Fruit fly (Drosophila melanogaster) whole organism, embryonic: ENCODE data around the gene Tsen54.

Experiments
- Ada2b ChIP-seq: fragments of 200-800 bp; sonication (Bioruptor generic); IDR thresholded peaks from 2 replicates; pipeline ENCODE4 v1.3.6; 2022; ENCODE audit warnings: missing biosample characterization, missing genetic modification characterization
- B-H1 ChIP-seq: fragments of 200-800 bp; sonication (Bioruptor generic); IDR thresholded peaks from 3 replicates; pipeline ENCODE4 v1.3.6; 2022; ENCODE audit warnings: missing biosample characterization, missing genetic modification characterization
- BEAF-32 ChIP-seq: fragments of 200-800 bp; sonication (Bioruptor generic); optimal IDR thresholded peaks from 3 replicates; lab custom pipeline; 2017; ENCODE audit warnings: missing biosample characterization, missing genetic modification characterization, mild to moderate bottlenecking, moderate library complexity, missing genetic modification reagents
- Bgb ChIP-seq: fragments of 200-800 bp; sonication (Bioruptor generic); IDR thresholded peaks from 2 replicates; pipeline ENCODE4 v1.3.6; 2022; ENCODE audit warnings: missing biosample characterization, missing genetic modification characterization; ENCODE audit not compliant: partially characterized antibody
- CG10366 ChIP-seq: fragments of 200-800 bp; sonication (Bioruptor generic); IDR thresholded peaks from 2 replicates; pipeline ENCODE4 v1.3.6; 2022; ENCODE audit warnings: missing biosample characterization, missing genetic modification characterization
- CG11456 ChIP-seq: fragments of 200-800 bp; sonication (Bioruptor generic); IDR thresholded peaks from 3 replicates; pipeline ENCODE4 v1.3.6; 2022; ENCODE audit warnings: missing biosample characterization, missing genetic modification characterization
- CG12942 ChIP-seq: fragments of 200-800 bp; sonication (Bioruptor generic); optimal IDR thresholded peaks from 3 replicates; lab custom pipeline; 2016; ENCODE audit warnings: missing biosample characterization, missing genetic modification characterization
- CG15011 ChIP-seq: fragments of 200-800 bp; sonication (Bioruptor generic); optimal IDR thresholded peaks from 3 replicates; lab custom pipeline; 2018; ENCODE audit warnings: missing biosample characterization, mild to moderate bottlenecking, missing genetic modification characterization
- CG15073 ChIP-seq: fragments of 200-800 bp; sonication (Bioruptor generic); optimal IDR thresholded peaks from 2 replicates; lab custom pipeline; 2016; ENCODE audit warnings: missing biosample characterization, missing genetic modification characterization
- CG15514 ChIP-seq: fragments of 200-800 bp; sonication (Bioruptor generic); optimal IDR thresholded peaks from 3 replicates; lab custom pipeline; 2017; ENCODE audit warnings: missing biosample characterization, missing genetic modification characterization, mild to moderate bottlenecking, moderate library complexity, missing genetic modification reagents
- CG17359 ChIP-seq: fragments of 200-800 bp; sonication (Bioruptor generic); optimal IDR thresholded peaks from 3 replicates; lab custom pipeline; 2018; ENCODE audit warnings: missing biosample characterization, mild to moderate bottlenecking, missing genetic modification characterization, moderate library complexity
- CG17385 ChIP-seq: fragments of 200-800 bp; sonication (Bioruptor generic); optimal IDR thresholded peaks from 3 replicates; lab custom pipeline; 2018; ENCODE audit warnings: missing biosample characterization, mild to moderate bottlenecking, missing genetic modification characterization
- CG31365 ChIP-seq: fragments of 200-800 bp; sonication (Bioruptor generic); optimal IDR thresholded peaks from 2 replicates; lab custom pipeline; 2018; ENCODE audit warnings: missing biosample characterization, mild to moderate bottlenecking, missing genetic modification characterization
- CG31441 ChIP-seq: fragments of 200-800 bp; sonication (Bioruptor generic); IDR thresholded peaks from 2 replicates; pipeline ENCODE4 v1.3.6; 2022; ENCODE audit warnings: missing biosample characterization, missing genetic modification characterization
- CG32532 ChIP-seq: fragments of 200-800 bp; sonication (Bioruptor generic); IDR thresholded peaks from 2 replicates; pipeline ENCODE4 v1.3.6; 2022; ENCODE audit warnings: missing biosample characterization, missing genetic modification characterization
- CG4360 ChIP-seq: fragments of 200-800 bp; sonication (Bioruptor generic); IDR thresholded peaks from 2 replicates; pipeline ENCODE4 v1.3.6; 2022; ENCODE audit warnings: missing biosample characterization, missing genetic modification characterization
- CG4424 ChIP-seq: fragments of 200-800 bp; sonication (Bioruptor generic); optimal IDR thresholded peaks from 3 replicates; lab custom pipeline; 2016; ENCODE audit warnings: missing biosample characterization, missing genetic modification characterization
- CG5245 ChIP-seq: fragments of 200-800 bp; sonication (Bioruptor generic); optimal IDR thresholded peaks from 3 replicates; lab custom pipeline; 2016; ENCODE audit warnings: missing biosample characterization, missing genetic modification characterization
- CG6765 ChIP-seq: fragments of 200-800 bp; sonication (Bioruptor generic); optimal IDR thresholded peaks from 3 replicates; lab custom pipeline; 2017; ENCODE audit warnings: missing biosample characterization, mild to moderate bottlenecking, missing genetic modification characterization
- CG6854 ChIP-seq: fragments of 200-800 bp; sonication (Bioruptor generic); optimal IDR thresholded peaks from 3 replicates; lab custom pipeline; 2017; ENCODE audit warnings: missing biosample characterization, mild to moderate bottlenecking, missing genetic modification characterization
- CG8359 ChIP-seq: fragments of 200-800 bp; sonication (Bioruptor generic); optimal IDR thresholded peaks from 2 replicates; lab custom pipeline; 2017; ENCODE audit warnings: missing biosample characterization, mild to moderate bottlenecking, missing genetic modification characterization, borderline replicate concordance
- CG9876 ChIP-seq: fragments of 200-800 bp; sonication (Bioruptor generic); optimal IDR thresholded peaks from 2 replicates; lab custom pipeline; 2016; ENCODE audit warnings: missing biosample characterization, missing genetic modification characterization
- Chrac-16 ChIP-seq: fragments of 200-800 bp; sonication (Bioruptor generic); optimal IDR thresholded peaks from 3 replicates; lab custom pipeline; 2016; ENCODE audit warnings: missing biosample characterization, missing genetic modification characterization
- CoRest ChIP-seq: fragments of 200-800 bp; sonication (Bioruptor generic); optimal IDR thresholded peaks from 3 replicates; lab custom pipeline; 2018; ENCODE audit warnings: missing biosample characterization, mild to moderate bottlenecking, missing genetic modification characterization, moderate library complexity
- Dad ChIP-seq: fragments of 200-800 bp; sonication (Bioruptor generic); optimal IDR thresholded peaks from 3 replicates; lab custom pipeline; 2016; ENCODE audit warnings: missing biosample characterization, missing genetic modification characterization
- Deaf1 ChIP-seq: fragments of 200-800 bp; optimal IDR thresholded peaks from 3 replicates; lab custom pipeline; 2019; ENCODE audit warnings: missing biosample characterization, mild to moderate bottlenecking, missing genetic modification characterization, moderate library complexity
- Dp ChIP-seq: fragments of 200-800 bp; sonication (Bioruptor generic); optimal IDR thresholded peaks from 2 replicates; lab custom pipeline; 2018; ENCODE audit warnings: missing biosample characterization, mild to moderate bottlenecking, missing genetic modification characterization, moderate library complexity
- E2f2 ChIP-seq: fragments of 200-800 bp; sonication (Bioruptor generic); IDR thresholded peaks from 2 replicates; pipeline ENCODE4 v1.3.6; 2022; ENCODE audit warnings: missing biosample characterization, missing genetic modification characterization
- Fer3 ChIP-seq: fragments of 200-800 bp; sonication (Bioruptor generic); optimal IDR thresholded peaks from 2 replicates; lab custom pipeline; 2018; ENCODE audit warnings: missing biosample characterization, mild to moderate bottlenecking, missing genetic modification characterization, moderate library complexity
- HmgZ ChIP-seq: fragments of 200-800 bp; sonication (Bioruptor generic); optimal IDR thresholded peaks from 2 replicates; lab custom pipeline; 2018; ENCODE audit warnings: missing biosample characterization, mild to moderate bottlenecking, missing genetic modification characterization
- Lhr ChIP-seq: fragments of 200-800 bp; sonication (Bioruptor generic); optimal IDR thresholded peaks from 3 replicates; lab custom pipeline; 2017; ENCODE audit warnings: mild to moderate bottlenecking, missing biosample characterization, missing genetic modification reagents, missing genetic modification characterization
- Myb ChIP-seq: fragments of 200-800 bp; sonication (Bioruptor generic); optimal IDR thresholded peaks from 2 replicates; lab custom pipeline; 2016; ENCODE audit warnings: missing biosample characterization, missing genetic modification characterization
- Optix ChIP-seq: fragments of 200-800 bp; sonication (Bioruptor generic); IDR thresholded peaks from 3 replicates; pipeline ENCODE4 v1.3.6; 2022; ENCODE audit warnings: missing biosample characterization, missing genetic modification characterization
- Sin3A ChIP-seq: fragments of >200 bp; optimal IDR thresholded peaks from 2 replicates; lab custom pipeline; 2018
- Sox100B ChIP-seq: fragments of 200-800 bp; sonication (Bioruptor generic); optimal IDR thresholded peaks from 3 replicates; lab custom pipeline; 2018; ENCODE audit warnings: missing biosample characterization, mild to moderate bottlenecking, missing genetic modification characterization
- Sox102F ChIP-seq: fragments of 200-800 bp; sonication (Bioruptor generic); optimal IDR thresholded peaks from 2 replicates; lab custom pipeline; 2018; ENCODE audit warnings: missing biosample characterization, mild to moderate bottlenecking, missing genetic modification characterization, moderate library complexity
- Ssrp ChIP-seq: fragments of 200-800 bp; sonication (Bioruptor generic); optimal IDR thresholded peaks from 2 replicates; lab custom pipeline; 2018; ENCODE audit warnings: missing biosample characterization, mild to moderate bottlenecking, missing genetic modification characterization, moderate library complexity
- TFAM ChIP-seq: fragments of 200-800 bp; sonication (Bioruptor generic); optimal IDR thresholded peaks from 2 replicates; lab custom pipeline; 2017; ENCODE audit warnings: missing biosample characterization, missing genetic modification characterization, inconsistent platforms
- Taf1 ChIP-seq: fragments of 200-800 bp; sonication (Bioruptor generic); IDR thresholded peaks from 2 replicates; pipeline ENCODE4 v1.3.6; 2022; ENCODE audit warnings: missing biosample characterization, missing genetic modification characterization
- abd-A ChIP-seq: fragments of 200-800 bp; sonication (Bioruptor generic); optimal IDR thresholded peaks from 3 replicates; lab custom pipeline; 2019; ENCODE audit warnings: missing biosample characterization, mild to moderate bottlenecking, missing genetic modification characterization, moderate library complexity
- ara ChIP-seq: fragments of 200-800 bp; sonication (Bioruptor generic); IDR thresholded peaks from 2 replicates; pipeline ENCODE4 v1.3.6; 2022; ENCODE audit warnings: missing biosample characterization, missing genetic modification characterization
- gro ChIP-seq: fragments of 200-800 bp; sonication (Bioruptor generic); optimal IDR thresholded peaks from 2 replicates; lab custom pipeline; 2016; ENCODE audit warnings: missing biosample characterization, missing genetic modification characterization
- jing ChIP-seq: fragments of 200-800 bp; sonication (Bioruptor generic); optimal IDR thresholded peaks from 2 replicates; lab custom pipeline; 2018; ENCODE audit warnings: missing biosample characterization, mild to moderate bottlenecking, missing genetic modification characterization
- odd ChIP-seq: fragments of 200-800 bp; sonication (Bioruptor generic); optimal IDR thresholded peaks from 2 replicates; lab custom pipeline; 2017; ENCODE audit warnings: missing biosample characterization, mild to moderate bottlenecking, missing genetic modification characterization
- pzg ChIP-seq: fragments of 200-800 bp; sonication (Bioruptor generic); optimal IDR thresholded peaks from 3 replicates; lab custom pipeline; 2018; ENCODE audit warnings: missing biosample characterization, mild to moderate bottlenecking, missing genetic modification characterization, moderate library complexity
- so ChIP-seq: fragments of 200-800 bp; sonication (Bioruptor generic); IDR thresholded peaks from 3 replicates; pipeline ENCODE4 v1.3.6; 2022; ENCODE audit warnings: missing biosample characterization, missing genetic modification characterization
- tio ChIP-seq: fragments of 200-800 bp; sonication (Bioruptor generic); optimal IDR thresholded peaks from 2 replicates; lab custom pipeline; 2017; ENCODE audit warnings: missing biosample characterization, missing genetic modification characterization, inconsistent platforms
- tup ChIP-seq: fragments of 200-800 bp; sonication (Bioruptor generic); optimal IDR thresholded peaks from 2 replicates; lab custom pipeline; 2016; ENCODE audit warnings: missing biosample characterization, mild to moderate bottlenecking, missing genetic modification characterization, moderate library complexity
- wek ChIP-seq: fragments of 200-800 bp; sonication (Bioruptor generic); optimal IDR thresholded peaks from 3 replicates; lab custom pipeline; 2018; ENCODE audit warnings: missing biosample characterization, mild to moderate bottlenecking, missing genetic modification characterization, moderate library complexity
- zen ChIP-seq: fragments of 200-800 bp; sonication (Bioruptor generic); optimal IDR thresholded peaks from 3 replicates; lab custom pipeline; 2018; ENCODE audit warnings: missing biosample characterization, mild to moderate bottlenecking, missing genetic modification characterization, moderate library complexity
- zen2 ChIP-seq: fragments of 200-800 bp; sonication (Bioruptor generic); IDR thresholded peaks from 3 replicates; pipeline ENCODE4 v1.3.6; 2022; ENCODE audit warnings: missing biosample characterization, missing genetic modification characterization; ENCODE audit not compliant: partially characterized antibody
- zfh1 ChIP-seq: fragments of 200-800 bp; sonication (Bioruptor generic); IDR thresholded peaks from 3 replicates; pipeline ENCODE4 v1.3.6; 2022; ENCODE audit warnings: missing biosample characterization, missing genetic modification characterization

Gene Tsen54

DNA sequence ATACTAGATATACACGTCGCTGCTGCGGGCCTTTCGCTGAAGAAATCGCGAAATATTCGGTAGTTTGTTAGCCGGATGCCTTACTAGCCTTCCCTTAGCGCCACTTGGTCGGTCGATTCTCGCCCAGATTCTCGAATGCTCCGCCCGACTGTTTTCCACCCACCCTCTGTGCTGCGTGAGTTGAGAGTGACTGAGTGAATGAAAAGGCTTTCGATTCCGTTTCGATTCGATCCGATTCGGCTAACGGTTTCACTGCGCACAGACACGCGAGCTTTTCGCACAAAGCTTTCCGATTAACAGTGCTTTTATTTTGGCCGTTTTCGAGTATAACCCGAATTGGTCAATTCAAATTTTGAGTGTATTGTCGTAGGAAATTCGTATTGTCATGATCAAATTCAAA lies 2.1 kb downstream of the Tsen54 start, which contains the start of gene Ak1 (continued):
- TF ChIP-seq CG12942 (GFP tag; lab: Kevin White, UChicago) (no peak), gro (GFP tag; lab: Kevin White, UChicago) (no peak), CG5245 (no peak), Deaf1 (tag; lab: Kevin White, UChicago) (peak; percentile 84), ara (no peak), Dp (GFP tag; lab: Kevin White, UChicago) (no peak), CG4424 (GFP tag; lab: Kevin White, UChicago) (no peak), zen (tag; lab: Kevin White, UChicago) (no peak), CG15514 (GFP tag; lab: Kevin White, UChicago) (peak; percentile 19), CG17359 (tag; lab: Kevin White, UChicago) (no peak), Taf1 (GFP tag; lab: Robert Waterston, UW) (no peak), pzg (peak; percentile 23), CG9876 (GFP tag; lab: Kevin White, UChicago) (no peak), CG6765 (GFP tag; lab: Kevin White, UChicago) (peak; percentile 41), CG4360 (GFP tag; lab: Robert Waterston, UW) (no peak), B-H1 (no peak; the same call in 2 of the 3 replicates), CG10366 (GFP tag; lab: Robert Waterston, UW) (no peak), zen2 (GFP tag; lab: Robert Waterston, UW) (no peak), so (GFP tag; lab: Robert Waterston, UW) (no peak), wek (no peak), CG8359 (GFP tag; lab: Kevin White, UChicago) (no peak), Ada2b (GFP tag; lab: Robert Waterston, UW) (no peak), tup (GFP tag; lab: Kevin White, UChicago) (no peak), CG17385 (GFP tag; lab: Kevin White, UChicago) (no peak), zfh1 (GFP tag; lab: Robert Waterston, UW) (no peak), CG11456 (GFP tag; lab: Robert Waterston, UW) (no peak), Ssrp (no peak), CG15011 (GFP tag; lab: Kevin White, UChicago) (no peak), Bgb (peak; percentile 59; the same call in 1 of the 2 replicates), CG6854 (GFP tag; lab: Kevin White, UChicago) (no peak), odd (GFP tag; lab: Kevin White, UChicago) (no peak), abd-A (tag; lab: Kevin White, UChicago) (peak; percentile 46), CoRest (no peak), CG15073 (no peak), Lhr (GFP tag; lab: Kevin White, UChicago) (no peak), tio (GFP tag; lab: Kevin White, UChicago) (no peak), BEAF-32 (GFP tag; lab: Kevin White, UChicago) (no peak), HmgZ (tag; lab: Kevin White, UChicago) (peak; percentile 42), CG31441 (no peak), Sox102F (GFP tag; lab: Kevin White, UChicago) (no peak), Optix (GFP tag; lab: Robert Waterston, UW) (no peak), Sin3A (lab: Kevin White, UChicago) (no peak), Chrac-16 (no peak), CG32532 (GFP tag; lab: Robert Waterston, UW) (peak; percentile 32; the same call in 1 of the 2 replicates), TFAM (GFP tag; lab: Kevin White, UChicago) (no peak), CG31365 (tag; lab: Kevin White, UChicago) (no peak), Dad (GFP tag; lab: Kevin White, UChicago) (no peak), Fer3 (tag; lab: Kevin White, UChicago) (no peak), Myb (GFP tag; lab: Kevin White, UChicago) (peak; percentile 77), jing (no peak), Sox100B (no peak), E2f2 (GFP tag; lab: Robert Waterston, UW) (no peak)
